Fruit fly (Drosophila melanogaster) whole organism, embryonic: ENCODE data around the gene CG46458.

Experiments
- CG14050 ChIP-seq: fragments of 200-800 bp; sonication (Bioruptor generic); IDR thresholded peaks from 3 replicates; pipeline ENCODE4 v1.3.6; 2022; ENCODE audit warnings: missing biosample characterization, missing genetic modification characterization
- CG18476 ChIP-seq: fragments of 200-800 bp; sonication (Bioruptor generic); optimal IDR thresholded peaks from 2 replicates; lab custom pipeline; 2016; ENCODE audit warnings: missing biosample characterization, mild to moderate bottlenecking, missing genetic modification characterization
- CG18619 ChIP-seq: fragments of 200-800 bp; sonication (Bioruptor generic); optimal IDR thresholded peaks from 3 replicates; lab custom pipeline; 2017; ENCODE audit warnings: missing biosample characterization, mild to moderate bottlenecking, missing genetic modification characterization
- CG2120 ChIP-seq: fragments of 200-800 bp; sonication (Bioruptor generic); optimal IDR thresholded peaks from 3 replicates; lab custom pipeline; 2016; ENCODE audit warnings: missing biosample characterization, missing genetic modification characterization
- CG2199 ChIP-seq: fragments of 200-800 bp; sonication (Bioruptor generic); IDR thresholded peaks from 3 replicates; pipeline ENCODE4 v1.3.6; 2022; ENCODE audit warnings: missing biosample characterization, missing genetic modification characterization
- CG6175 ChIP-seq: fragments of 200-800 bp; sonication (Bioruptor generic); IDR thresholded peaks from 3 replicates; pipeline ENCODE4 v1.3.6; 2022; ENCODE audit warnings: missing biosample characterization, missing genetic modification characterization
- CG6854 ChIP-seq: fragments of 200-800 bp; sonication (Bioruptor generic); optimal IDR thresholded peaks from 3 replicates; lab custom pipeline; 2017; ENCODE audit warnings: missing biosample characterization, mild to moderate bottlenecking, missing genetic modification characterization
- CG7372 ChIP-seq: fragments of 200-800 bp; sonication (Bioruptor generic); IDR thresholded peaks from 2 replicates; pipeline ENCODE4 v1.3.6; 2022; ENCODE audit warnings: missing biosample characterization, missing genetic modification characterization
- CG7963 ChIP-seq: fragments of 200-800 bp; sonication (Bioruptor generic); IDR thresholded peaks from 3 replicates; pipeline ENCODE4 v1.3.6; 2022; ENCODE audit warnings: missing biosample characterization, missing genetic modification characterization; ENCODE audit not compliant: partially characterized antibody
- CG8281 ChIP-seq: fragments of 200-800 bp; sonication (Bioruptor generic); optimal IDR thresholded peaks from 2 replicates; lab custom pipeline; 2018; ENCODE audit warnings: missing biosample characterization, mild to moderate bottlenecking, missing genetic modification characterization, moderate library complexity
- CG9437 ChIP-seq: fragments of 200-800 bp; sonication (Bioruptor generic); optimal IDR thresholded peaks from 2 replicates; lab custom pipeline; 2018; ENCODE audit warnings: missing biosample characterization, mild to moderate bottlenecking, missing genetic modification characterization
- Doc2 ChIP-seq: fragments of 200-800 bp; sonication (Bioruptor generic); IDR thresholded peaks from 2 replicates; pipeline ENCODE4 v1.3.6; 2022; ENCODE audit warnings: missing biosample characterization, missing genetic modification characterization
- Dp ChIP-seq: fragments of 200-800 bp; sonication (Bioruptor generic); optimal IDR thresholded peaks from 2 replicates; lab custom pipeline; 2018; ENCODE audit warnings: missing biosample characterization, mild to moderate bottlenecking, missing genetic modification characterization, moderate library complexity
- GATAe ChIP-seq: fragments of 200-800 bp; sonication (Bioruptor generic); conservative IDR thresholded peaks from 2 replicates; pipeline ENCODE4 v1.3.6; 2022; ENCODE audit warnings: missing biosample characterization, missing genetic modification characterization
- H2.0 ChIP-seq: fragments of 200-800 bp; sonication (Bioruptor generic); IDR thresholded peaks from 2 replicates; pipeline ENCODE4 v1.3.6; 2022; ENCODE audit warnings: missing biosample characterization, missing genetic modification characterization
- Hr78 ChIP-seq, 2 experiments: fragments of 200-800 bp in 1 of 2; fragments of >200 bp in 1 of 2; sonication (Bioruptor generic) in 1 of 2; optimal IDR thresholded peaks; 2 replicates each; lab custom pipeline; 2017 to 2019; ENCODE audit warnings: missing biosample characterization in 2 of 2, missing genetic modification characterization in 2 of 2, mild to moderate bottlenecking in 1 of 2, moderate library complexity in 1 of 2
- Max ChIP-seq: fragments of 200-800 bp; sonication (Bioruptor generic); optimal IDR thresholded peaks from 2 replicates; lab custom pipeline; 2016; ENCODE audit warnings: missing biosample characterization, mild to moderate bottlenecking, missing genetic modification characterization
- Myb ChIP-seq: fragments of 200-800 bp; sonication (Bioruptor generic); optimal IDR thresholded peaks from 2 replicates; lab custom pipeline; 2016; ENCODE audit warnings: missing biosample characterization, missing genetic modification characterization
- Spps ChIP-seq: fragments of 200-800 bp; sonication (Bioruptor generic); optimal IDR thresholded peaks from 2 replicates; lab custom pipeline; 2018; ENCODE audit warnings: missing biosample characterization, mild to moderate bottlenecking, missing genetic modification characterization
- Ssrp ChIP-seq: fragments of 200-800 bp; sonication (Bioruptor generic); optimal IDR thresholded peaks from 2 replicates; lab custom pipeline; 2018; ENCODE audit warnings: missing biosample characterization, mild to moderate bottlenecking, missing genetic modification characterization, moderate library complexity
- Taf1 ChIP-seq: fragments of 200-800 bp; sonication (Bioruptor generic); IDR thresholded peaks from 2 replicates; pipeline ENCODE4 v1.3.6; 2022; ENCODE audit warnings: missing biosample characterization, missing genetic modification characterization
- Xrp1 ChIP-seq: fragments of 200-800 bp; sonication (Bioruptor generic); IDR thresholded peaks from 2 replicates; pipeline ENCODE4 v1.3.6; 2022; ENCODE audit warnings: missing biosample characterization, missing genetic modification characterization
- YL-1 ChIP-seq: fragments of 200-800 bp; sonication (Bioruptor generic); optimal IDR thresholded peaks from 3 replicates; lab custom pipeline; 2017; ENCODE audit warnings: missing biosample characterization, mild to moderate bottlenecking, missing genetic modification characterization
- al ChIP-seq: fragments of 200-800 bp; sonication (Bioruptor generic); IDR thresholded peaks from 2 replicates; pipeline ENCODE4 v1.3.6; 2022; ENCODE audit warnings: missing biosample characterization, missing genetic modification characterization
- az2 ChIP-seq: fragments of 200-800 bp; sonication (Bioruptor generic); optimal IDR thresholded peaks from 3 replicates; lab custom pipeline; 2016; ENCODE audit warnings: missing biosample characterization, missing genetic modification characterization
- cas ChIP-seq: fragments of 200-800 bp; sonication (Bioruptor generic); IDR thresholded peaks from 2 replicates; pipeline ENCODE4 v1.3.6; 2022; ENCODE audit warnings: missing biosample characterization, missing genetic modification characterization
- chinmo ChIP-seq: fragments of 200-800 bp; sonication (Bioruptor generic); IDR thresholded peaks from 4 replicates; pipeline ENCODE4 v1.3.6; 2022; ENCODE audit warnings: missing biosample characterization, missing genetic modification characterization; ENCODE audit not compliant: partially characterized antibody
- chm ChIP-seq: fragments of 200-800 bp; sonication (Bioruptor generic); IDR thresholded peaks from 2 replicates; pipeline ENCODE4 v1.3.6; 2022; ENCODE audit warnings: missing biosample characterization, missing genetic modification characterization
- chn ChIP-seq: fragments of 200-800 bp; sonication (Bioruptor generic); optimal IDR thresholded peaks from 2 replicates; lab custom pipeline; 2016; ENCODE audit warnings: missing biosample characterization, missing genetic modification characterization
- ci ChIP-seq: fragments of 200-800 bp; sonication (Bioruptor generic); IDR thresholded peaks from 3 replicates; pipeline ENCODE4 v1.3.6; 2022; ENCODE audit warnings: missing biosample characterization, missing genetic modification characterization
- crol ChIP-seq: fragments of 200-800 bp; sonication (Bioruptor generic); IDR thresholded peaks from 2 replicates; pipeline ENCODE4 v1.3.6; 2022; ENCODE audit warnings: missing biosample characterization, missing genetic modification characterization
- cwo ChIP-seq: fragments of 200-800 bp; sonication (Bioruptor generic); optimal IDR thresholded peaks from 3 replicates; lab custom pipeline; 2017; ENCODE audit warnings: missing biosample characterization, missing genetic modification characterization, mild to moderate bottlenecking, moderate library complexity, missing genetic modification reagents
- dan ChIP-seq: fragments of 200-800 bp; sonication (Bioruptor generic); IDR thresholded peaks from 2 replicates; pipeline ENCODE4 v1.3.6; 2022; ENCODE audit warnings: missing biosample characterization, missing genetic modification characterization
- ems ChIP-seq: fragments of 200-800 bp; sonication (Bioruptor generic); optimal IDR thresholded peaks from 3 replicates; lab custom pipeline; 2016; ENCODE audit warnings: missing biosample characterization, missing genetic modification characterization
- ftz-f1 ChIP-seq: fragments of 200-800 bp; sonication (Bioruptor generic); optimal IDR thresholded peaks from 2 replicates; lab custom pipeline; 2016; ENCODE audit warnings: missing biosample characterization, missing genetic modification characterization
- hth ChIP-seq: fragments of >200 bp; optimal IDR thresholded peaks from 2 replicates; lab custom pipeline; 2017; ENCODE audit warnings: inconsistent platforms
- jing ChIP-seq: fragments of 200-800 bp; sonication (Bioruptor generic); optimal IDR thresholded peaks from 2 replicates; lab custom pipeline; 2018; ENCODE audit warnings: missing biosample characterization, mild to moderate bottlenecking, missing genetic modification characterization
- jumu ChIP-seq: fragments of 200-800 bp; sonication (Bioruptor generic); optimal IDR thresholded peaks from 3 replicates; lab custom pipeline; 2016; ENCODE audit warnings: missing biosample characterization, missing genetic modification characterization
- kah ChIP-seq: fragments of 200-800 bp; sonication (Bioruptor generic); optimal IDR thresholded peaks from 2 replicates; lab custom pipeline; 2018; ENCODE audit warnings: missing biosample characterization, mild to moderate bottlenecking, missing genetic modification characterization
- luna ChIP-seq: fragments of 200-800 bp; sonication (Bioruptor generic); optimal IDR thresholded peaks from 2 replicates; lab custom pipeline; 2016; ENCODE audit warnings: missing biosample characterization, missing genetic modification characterization
- maf-S ChIP-seq: fragments of 200-800 bp; sonication (Bioruptor generic); optimal IDR thresholded peaks from 2 replicates; lab custom pipeline; 2016; ENCODE audit warnings: missing biosample characterization, missing genetic modification characterization
- mirr ChIP-seq: fragments of 200-800 bp; sonication (Bioruptor generic); optimal IDR thresholded peaks from 3 replicates; lab custom pipeline; 2018; ENCODE audit warnings: missing biosample characterization, mild to moderate bottlenecking, missing genetic modification characterization
- oc ChIP-seq: fragments of 200-800 bp; sonication (Bioruptor generic); optimal IDR thresholded peaks from 2 replicates; lab custom pipeline; 2018; ENCODE audit warnings: missing biosample characterization, mild to moderate bottlenecking, missing genetic modification characterization, moderate library complexity
- psq ChIP-seq: fragments of 200-800 bp; sonication (Bioruptor generic); optimal IDR thresholded peaks from 2 replicates; lab custom pipeline; 2017; ENCODE audit warnings: missing biosample characterization, missing genetic modification characterization
- repo ChIP-seq: fragments of 200-800 bp; sonication (Bioruptor generic); optimal IDR thresholded peaks from 2 replicates; lab custom pipeline; 2016; ENCODE audit warnings: missing biosample characterization, missing genetic modification characterization
- ro ChIP-seq: fragments of 200-800 bp; sonication (Bioruptor generic); IDR thresholded peaks from 2 replicates; pipeline ENCODE4 v1.3.6; 2022; ENCODE audit warnings: missing biosample characterization, missing genetic modification characterization
- run ChIP-seq: fragments of 200-800 bp; sonication (Bioruptor generic); optimal IDR thresholded peaks from 3 replicates; lab custom pipeline; 2018; ENCODE audit warnings: missing biosample characterization, mild to moderate bottlenecking, missing genetic modification characterization
- sc ChIP-seq, 3 experiments: fragments of >200 bp in 2 of 3; fragments of 200-800 bp in 1 of 3; sonication (Bioruptor generic) in 1 of 3; optimal IDR thresholded peaks; 2 replicates in 2 of 3; 3 replicates in 1 of 3; lab custom pipeline; 2017; ENCODE audit warnings: mild to moderate bottlenecking in 1 of 3, missing biosample characterization in 1 of 3, missing genetic modification characterization in 1 of 3, missing genetic modification reagents in 1 of 3
- slp2 ChIP-seq: fragments of 200-800 bp; sonication (Bioruptor generic); optimal IDR thresholded peaks from 2 replicates; lab custom pipeline; 2016; ENCODE audit warnings: missing biosample characterization, missing genetic modification characterization
- sna ChIP-seq: fragments of 200-800 bp; sonication (Bioruptor generic); IDR thresholded peaks from 2 replicates; pipeline ENCODE4 v1.3.6; 2022; ENCODE audit warnings: missing biosample characterization, missing genetic modification characterization; ENCODE audit not compliant: partially characterized antibody
- z ChIP-seq: fragments of 200-800 bp; sonication (Bioruptor generic); IDR thresholded peaks from 3 replicates; pipeline ENCODE4 v1.3.6; 2022; ENCODE audit warnings: missing biosample characterization, missing genetic modification characterization

Gene CG46458

dm6 chr3R:6903289-6903791, 54.8 kb downstream of the CG46458 start (continued):
- TF ChIP-seq CG2120 (GFP tag; lab: Kevin White, UChicago) (peak; percentile 14), Hr78 (GFP tag; optimal IDR thresholded peaks at IDR 0.05; lab: Kevin White, UChicago) (no peak), z (GFP tag; lab: Robert Waterston, UW) (no peak), CG9437 (GFP tag; lab: Kevin White, UChicago) (peak; percentile 69), sc (optimal IDR thresholded peaks at IDR 0.05; lab: Kevin White, UChicago) (no peak), sc (GFP tag; optimal IDR thresholded peaks at IDR 0.05; lab: Kevin White, UChicago) (peak; percentile 70), az2 (GFP tag; lab: Kevin White, UChicago) (peak; percentile 72), CG18476 (GFP tag; lab: Kevin White, UChicago) (no peak), CG14050 (GFP tag; lab: Robert Waterston, UW) (no peak), ems (no peak), mirr (GFP tag; lab: Kevin White, UChicago) (no peak), luna (GFP tag; lab: Kevin White, UChicago) (no peak), hth (lab: Kevin White, UChicago) (peak; percentile 76), ftz-f1 (GFP tag; lab: Kevin White, UChicago) (no peak), CG6175 (GFP tag; lab: Robert Waterston, UW) (no peak), Spps (peak; percentile 81), slp2 (GFP tag; lab: Kevin White, UChicago) (no peak), crol (GFP tag; lab: Robert Waterston, UW) (no peak), ci (GFP tag; lab: Robert Waterston, UW) (no peak), CG6854 (GFP tag; lab: Kevin White, UChicago) (no peak), CG7963 (GFP tag; lab: Robert Waterston, UW) (no peak), chn (GFP tag; lab: Kevin White, UChicago) (peak; percentile 13), chinmo (GFP tag; lab: Robert Waterston, UW) (no peak), CG8281 (tag; lab: Kevin White, UChicago) (peak; percentile 58), kah (GFP tag; lab: Kevin White, UChicago) (peak; percentile 32), CG2199 (GFP tag; lab: Robert Waterston, UW) (0 out of 3 replicates have a peak, but pooled peaks have one; percentile 33), chm (GFP tag; lab: Robert Waterston, UW) (no peak), H2.0 (GFP tag; lab: Robert Waterston, UW) (no peak; the same call in 1 of the 2 replicates), al (GFP tag; lab: Robert Waterston, UW) (no peak), CG18619 (GFP tag; lab: Kevin White, UChicago) (peak; percentile 53), maf-S (GFP tag; lab: Kevin White, UChicago) (no peak), YL-1 (GFP tag; lab: Kevin White, UChicago) (no peak), psq (GFP tag; lab: Kevin White, UChicago) (peak; percentile 37), Myb (GFP tag; lab: Kevin White, UChicago) (no peak), ro (GFP tag; lab: Robert Waterston, UW) (peak; percentile 24; the same call in 1 of the 2 replicates), cas (GFP tag; lab: Robert Waterston, UW) (no peak), jumu (no peak), Max (GFP tag; lab: Kevin White, UChicago) (no peak), GATAe (no peak), sna (GFP tag; lab: Robert Waterston, UW) (no peak), run (tag; lab: Kevin White, UChicago) (peak; percentile 62), repo (GFP tag; lab: Kevin White, UChicago) (no peak), Xrp1 (GFP tag; lab: Robert Waterston, UW) (peak; percentile 80), CG7372 (no peak), Doc2 (GFP tag; lab: Robert Waterston, UW) (no peak), dan (GFP tag; lab: Robert Waterston, UW) (no peak), cwo (no peak), Dp (GFP tag; lab: Kevin White, UChicago) (no peak), jing (GFP tag; lab: Kevin White, UChicago) (peak; percentile 2), oc (tag; lab: Kevin White, UChicago) (peak; percentile 66), Taf1 (GFP tag; lab: Robert Waterston, UW) (no peak), Ssrp (tag; lab: Kevin White, UChicago) (peak; percentile 88)
